Worm (Caenorhabditis elegans) whole organism, young adult: ENCODE measurements around the gene C37H5.14.

Experiments used
- B0035.1 ChIP-seq: sonication (generic microtip); optimal IDR thresholded peaks from 2 replicates; lab custom pipeline; 2016; ENCODE audit warnings: missing genetic modification characterization, mild to moderate bottlenecking, missing compliant biosample characterization, missing genotype, missing genetic modification reagents
- D2030.7 ChIP-seq: fragments of 200-800 bp; sonication (Bioruptor generic); IDR thresholded peaks from 2 replicates; pipeline ENCODE4 v1.3.6; 2022; ENCODE audit warnings: missing genetic modification reagents, missing genetic modification characterization, missing compliant biosample characterization
- atf-7 ChIP-seq: sonication (generic microtip); optimal IDR thresholded peaks from 2 replicates; lab custom pipeline; 2017; ENCODE audit warnings: mild to moderate bottlenecking, missing genetic modification characterization, missing compliant biosample characterization
- ccch-3 ChIP-seq: fragments of 200-800 bp; sonication (Bioruptor generic); optimal IDR thresholded peaks from 2 replicates; lab custom pipeline; 2018; ENCODE audit warnings: mild to moderate bottlenecking, missing genetic modification characterization, missing compliant biosample characterization
- fkh-3 ChIP-seq: sonication (generic microtip); optimal IDR thresholded peaks from 2 replicates; lab custom pipeline; 2016; ENCODE audit warnings: mild to moderate bottlenecking, missing genetic modification characterization, missing compliant biosample characterization
- hlh-12 ChIP-seq: sonication (generic microtip); optimal IDR thresholded peaks from 2 replicates; lab custom pipeline; 2016; ENCODE audit warnings: missing genetic modification characterization, missing compliant biosample characterization
- lin-35 ChIP-seq, 3 experiments: fragments of 150-350 bp in 2 of 3; sonication (generic microtip) in 1 of 3; optimal IDR thresholded peaks; 2 replicates each; lab custom pipeline; 2014 to 2018; ENCODE audit warnings: missing biosample characterization in 3 of 3, missing genetic modification characterization in 3 of 3, missing genetic modification reagents in 3 of 3
- lsl-1 ChIP-seq: fragments of 200-800 bp; sonication (Bioruptor generic); optimal IDR thresholded peaks from 2 replicates; lab custom pipeline; 2018; ENCODE audit warnings: mild to moderate bottlenecking, missing genetic modification characterization, moderate library complexity, missing compliant biosample characterization
- mxl-1 ChIP-seq: sonication (generic microtip); optimal IDR thresholded peaks from 2 replicates; lab custom pipeline; 2016; ENCODE audit warnings: missing genetic modification characterization, missing compliant biosample characterization
- nfya-1 ChIP-seq: sonication (generic microtip); optimal IDR thresholded peaks from 2 replicates; lab custom pipeline; 2017; ENCODE audit warnings: antibody characterized with exemption, missing compliant biosample characterization, missing genetic modification characterization, borderline replicate concordance; ENCODE audit not compliant: insufficient read depth
- nhr-27 ChIP-seq: fragments of 200-800 bp; sonication (Bioruptor generic); optimal IDR thresholded peaks from 2 replicates; lab custom pipeline; 2018; ENCODE audit warnings: mild to moderate bottlenecking, missing genetic modification characterization, moderate library complexity, missing compliant biosample characterization
- snpc-1.1 ChIP-seq: sonication (generic microtip); optimal IDR thresholded peaks from 2 replicates; lab custom pipeline; 2017; ENCODE audit warnings: missing genetic modification characterization, mild to moderate bottlenecking, missing compliant biosample characterization, antibody characterized with exemption, moderate library complexity, missing genotype, missing genetic modification reagents; ENCODE audit not compliant: insufficient read depth
- xnd-1 ChIP-seq: sonication (generic microtip); optimal IDR thresholded peaks from 2 replicates; lab custom pipeline; 2016; ENCODE audit warnings: missing genotype, missing genetic modification reagents, missing genetic modification characterization, missing compliant biosample characterization

DNA sequence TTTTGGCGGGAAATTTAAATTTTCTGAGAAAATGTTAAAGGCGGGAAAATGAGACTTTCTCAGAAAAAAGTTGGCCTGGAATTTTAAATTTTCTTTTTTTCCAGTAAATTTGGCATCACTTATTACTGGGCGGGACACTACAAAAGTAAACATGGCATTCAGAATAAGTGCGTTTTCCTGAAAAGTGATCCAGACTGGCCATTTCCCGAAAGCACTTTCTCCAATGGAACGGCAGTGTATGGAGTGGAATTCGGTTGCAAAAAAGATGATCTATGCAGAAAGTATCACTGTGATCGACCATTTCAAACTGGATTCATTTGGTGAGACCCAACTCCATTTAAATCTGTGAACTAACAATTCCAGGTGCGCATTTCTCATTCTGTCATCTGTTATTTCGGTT lies 46.3 kb downstream of the C37H5.14 start:
- no peak for TF ChIP-seq nfya-1
- no peak for TF ChIP-seq ccch-3
- TF ChIP-seq B0035.1 (tag; lab: Kevin White, UChicago), result no peak
- no peak for TF ChIP-seq lsl-1 (GFP tag; lab: Kevin White, UChicago)
- TF ChIP-seq xnd-1 (tag; lab: Kevin White, UChicago), result no peak
- TF ChIP-seq nhr-27 (tag; lab: Kevin White, UChicago), result no peak
- TF ChIP-seq fkh-3 (tag; lab: Kevin White, UChicago), result no peak
- TF ChIP-seq hlh-12 (tag; lab: Kevin White, UChicago), result no peak
- no peak for TF ChIP-seq D2030.7 (GFP tag; lab: Robert Waterston, UW)
- no peak for TF ChIP-seq atf-7
- no peak for TF ChIP-seq mxl-1 (tag; lab: Kevin White, UChicago)
- TF ChIP-seq lin-35 (GFP tag; optimal IDR thresholded peaks at IDR 0.05; lab: Kevin White, UChicago), result no peak
- no peak for TF ChIP-seq snpc-1.1 (tag; lab: Kevin White, UChicago)
